Fruit fly (Drosophila melanogaster): ENCODE measurements around the gene CG9536.

DNA sequence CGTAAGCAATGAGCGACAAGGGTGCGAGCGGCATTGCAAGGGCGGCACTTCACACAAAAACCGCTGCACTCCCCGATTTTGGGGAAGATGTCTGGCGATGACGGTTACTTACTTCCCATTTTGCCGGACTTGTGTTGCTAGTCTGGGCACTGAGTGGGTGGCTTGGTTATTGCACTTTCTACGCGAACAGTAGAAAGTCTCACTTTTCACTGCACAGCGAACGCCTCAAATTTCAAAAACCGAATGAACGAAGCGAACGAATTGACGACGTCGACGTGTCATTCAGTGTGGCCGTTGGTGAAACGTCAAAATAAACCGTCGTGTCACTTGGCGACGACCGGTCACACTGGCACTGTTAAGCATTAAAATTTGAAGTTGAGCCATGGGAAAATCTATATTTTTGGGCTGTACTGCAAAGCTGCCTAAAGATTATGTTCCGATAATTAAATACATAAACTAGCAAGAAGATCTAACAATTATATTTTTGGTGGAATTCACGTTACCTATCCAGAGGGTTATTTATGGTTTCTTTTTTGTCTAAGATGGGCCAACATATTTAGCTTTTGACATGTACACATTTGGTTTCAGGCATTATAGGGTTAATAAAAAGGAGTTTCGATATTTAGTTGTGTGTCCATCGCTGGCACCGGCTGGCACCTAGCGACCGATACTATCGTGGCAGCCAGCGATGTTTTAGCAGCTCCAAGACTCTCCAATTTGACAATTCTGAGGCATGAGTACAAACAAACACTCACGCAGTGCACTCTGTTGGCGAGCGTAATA is 3.6 kb upstream of the CG9536 start, which contains the start of the genes Sec61alpha and Daxx:
- TF ChIP-seq pan (optimal IDR thresholded peaks at IDR 0.05) (no peak), usp (GFP tag; optimal IDR thresholded peaks at IDR 0.05) (no peak), EcR (GFP tag; optimal IDR thresholded peaks at IDR 0.05) (no peak), psq (optimal IDR thresholded peaks at IDR 0.05) (no peak), CG8478 (optimal IDR thresholded peaks at IDR 0.05) (no peak)
